Worm (Caenorhabditis elegans): ENCODE measurements around the gene ptr-1.

Gene ptr-1

DNA sequence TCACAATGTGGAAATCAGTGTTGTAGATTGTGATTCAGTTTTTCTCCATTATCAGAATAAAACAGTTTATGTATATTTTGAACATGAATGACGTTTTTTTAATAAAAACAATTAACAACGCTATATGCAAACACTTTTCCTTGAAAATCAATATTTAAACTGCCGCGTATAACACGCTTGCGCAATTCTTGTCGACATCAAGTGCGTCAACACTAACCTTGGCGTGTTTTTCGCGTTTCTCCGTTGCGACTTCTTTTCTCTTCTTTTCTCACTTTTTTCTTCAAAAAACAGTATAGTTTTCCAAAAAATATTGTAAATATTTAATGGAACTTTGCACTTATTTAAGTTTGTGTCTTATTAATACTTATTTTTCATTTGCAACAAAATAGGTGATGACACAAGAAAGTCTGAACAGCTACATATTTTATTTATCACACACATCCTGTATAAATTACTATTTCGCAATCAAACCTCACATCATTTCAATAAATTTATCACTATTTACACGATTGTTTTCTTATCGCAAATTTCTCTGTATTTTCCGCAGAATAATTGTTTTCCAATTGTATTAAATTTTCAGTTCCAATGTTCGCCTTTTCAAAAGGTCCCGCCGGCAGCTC lies 6.2 kb downstream of the ptr-1 start, which contains the start of gene spas-1 (continued):
- TF ChIP-seq ceh-6 (GFP tag; optimal IDR thresholded peaks at IDR 0.05) = peak; percentile 7
- peak; percentile 35 for TF ChIP-seq gmeb-2 (tag; optimal IDR thresholded peaks at IDR 0.05)
- no peak for TF ChIP-seq ttx-3 (tag; optimal IDR thresholded peaks at IDR 0.05)
- no peak for TF ChIP-seq T23F11.4 (GFP tag; optimal IDR thresholded peaks at IDR 0.05)
- no peak for TF ChIP-seq K02D7.2 (tag; optimal IDR thresholded peaks at IDR 0.05)
- TF ChIP-seq dve-1 (tag; optimal IDR thresholded peaks at IDR 0.05) = peak; percentile 51
- peak; percentile 82 for TF ChIP-seq ceh-34 (tag; optimal IDR thresholded peaks at IDR 0.05)
- TF ChIP-seq C38D4.7 (GFP tag; optimal IDR thresholded peaks at IDR 0.05) = peak; percentile 18
- TF ChIP-seq elt-2 (tag; optimal IDR thresholded peaks at IDR 0.05) = peak; percentile 79
- TF ChIP-seq hlh-13 (GFP tag; optimal IDR thresholded peaks at IDR 0.05) = no peak
- peak; percentile 34 for TF ChIP-seq ceh-2 (tag; optimal IDR thresholded peaks at IDR 0.05)
- TF ChIP-seq lin-11 (tag; optimal IDR thresholded peaks at IDR 0.05) = no peak
- no peak for TF ChIP-seq pros-1 (tag; optimal IDR thresholded peaks at IDR 0.05)
- peak; percentile 55 for TF ChIP-seq ceh-14 (tag; optimal IDR thresholded peaks at IDR 0.05)
- peak; percentile 75 for TF ChIP-seq tbx-2 (tag; optimal IDR thresholded peaks at IDR 0.05)
- peak; percentile 53 for TF ChIP-seq ceh-19 (GFP tag; optimal IDR thresholded peaks at IDR 0.05)
- peak; percentile 7 for TF ChIP-seq zip-5 (tag; optimal IDR thresholded peaks at IDR 0.05)
- TF ChIP-seq npax-4 (tag; optimal IDR thresholded peaks at IDR 0.05) = peak; percentile 10
- TF ChIP-seq pqm-1 (tag; optimal IDR thresholded peaks at IDR 0.05) = no peak
- TF ChIP-seq elt-4 (tag; optimal IDR thresholded peaks at IDR 0.05) = no peak
- TF ChIP-seq unc-86 (tag; optimal IDR thresholded peaks at IDR 0.05) = no peak
- TF ChIP-seq madf-2 (tag; optimal IDR thresholded peaks at IDR 0.05) = peak; percentile 8

DNA sequence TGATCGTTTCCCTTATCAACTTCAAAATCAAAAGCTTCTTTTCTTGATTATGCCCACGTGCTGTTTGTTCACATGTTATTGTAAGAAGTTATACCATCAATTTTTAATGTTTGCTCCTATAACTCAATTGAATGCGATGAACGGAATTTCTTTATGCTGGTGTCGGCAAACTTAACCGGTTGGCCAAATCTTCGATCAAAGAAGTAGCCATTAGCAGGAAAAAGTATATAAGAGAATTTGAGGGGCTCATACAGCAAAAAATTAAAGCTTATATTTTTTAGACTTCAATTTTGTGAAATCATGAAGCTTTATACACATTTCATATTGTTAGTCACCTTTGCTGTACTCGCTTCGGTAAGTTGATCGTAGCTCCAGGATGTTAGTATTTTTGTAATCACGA lies 7.7 kb downstream of the ptr-1 start, which contains the start of gene pqn-16:
TSS of gene pqn-16 (plus strand) at position 301 of the 400 bp plus-strand sequence.
- TF ChIP-seq pat-9 (tag; optimal IDR thresholded peaks at IDR 0.05) (no peak), rnt-1 (tag; optimal IDR thresholded peaks at IDR 0.05) (no peak), lim-6 (tag; optimal IDR thresholded peaks at IDR 0.05) (no peak), pax-1 (tag; optimal IDR thresholded peaks at IDR 0.05) (no peak), T23F11.4 (GFP tag; optimal IDR thresholded peaks at IDR 0.05) (no peak)

DNA sequence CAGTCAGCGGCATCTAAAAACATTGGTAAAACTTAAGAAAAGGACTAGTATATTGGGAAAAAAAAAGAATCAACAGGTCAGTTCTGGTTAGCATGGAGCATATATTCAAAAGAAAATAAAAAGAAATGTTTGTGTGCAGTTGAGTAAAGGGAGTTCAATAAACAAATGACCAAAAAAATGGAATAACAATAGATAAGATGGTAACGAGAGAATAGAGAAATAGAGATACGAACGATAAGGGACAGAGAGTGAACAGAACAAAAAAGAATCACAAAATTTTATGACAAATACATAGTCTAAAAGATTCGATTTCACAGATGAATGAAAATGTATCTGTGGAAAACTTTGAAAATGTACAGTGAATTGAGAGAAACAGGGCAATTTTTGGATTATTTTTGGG lies 8.5 kb downstream of the ptr-1 start, which contains the start of gene gad-3:
TSS of gene gad-3 (minus strand) at position 17 of the 400 bp plus-strand sequence.
- TF ChIP-seq ama-1 (optimal IDR thresholded peaks at IDR 0.05) = no peak
- no peak for TF ChIP-seq ref-2 (tag; optimal IDR thresholded peaks at IDR 0.05)
- no peak for TF ChIP-seq tbx-7 (tag; optimal IDR thresholded peaks at IDR 0.05)
- TF ChIP-seq sdc-2 (tag; optimal IDR thresholded peaks at IDR 0.05) = no peak
- TF ChIP-seq hlh-8 (tag; optimal IDR thresholded peaks at IDR 0.05) = no peak

DNA sequence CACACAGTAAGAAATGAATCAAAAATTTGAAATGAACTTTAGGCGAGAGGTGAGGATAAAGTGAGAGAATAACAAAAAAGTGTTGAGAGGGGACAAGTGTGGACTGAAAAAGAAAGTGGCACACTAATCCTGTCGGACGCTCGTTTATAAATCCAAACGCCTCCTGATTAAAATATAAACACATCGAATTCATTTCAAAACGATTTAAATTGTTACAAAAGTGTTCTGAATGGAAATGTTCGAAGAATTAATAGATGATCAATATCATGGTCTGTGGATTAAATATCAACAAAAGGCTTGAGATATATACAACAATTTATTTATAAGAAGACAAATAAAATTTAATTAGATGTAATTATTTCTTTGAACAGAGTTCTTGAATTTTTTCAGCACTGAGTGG lies 13.4 kb downstream of the ptr-1 start, which contains the start of gene B0222.11:
TSS of gene B0222.11 (minus strand) at position 101 of the 400 bp plus-strand sequence.
- no peak for TF ChIP-seq hlh-8 (tag; optimal IDR thresholded peaks at IDR 0.05)
- TF ChIP-seq ama-1 (optimal IDR thresholded peaks at IDR 0.05) = no peak
- TF ChIP-seq ceh-18 (tag; optimal IDR thresholded peaks at IDR 0.05) = no peak

DNA sequence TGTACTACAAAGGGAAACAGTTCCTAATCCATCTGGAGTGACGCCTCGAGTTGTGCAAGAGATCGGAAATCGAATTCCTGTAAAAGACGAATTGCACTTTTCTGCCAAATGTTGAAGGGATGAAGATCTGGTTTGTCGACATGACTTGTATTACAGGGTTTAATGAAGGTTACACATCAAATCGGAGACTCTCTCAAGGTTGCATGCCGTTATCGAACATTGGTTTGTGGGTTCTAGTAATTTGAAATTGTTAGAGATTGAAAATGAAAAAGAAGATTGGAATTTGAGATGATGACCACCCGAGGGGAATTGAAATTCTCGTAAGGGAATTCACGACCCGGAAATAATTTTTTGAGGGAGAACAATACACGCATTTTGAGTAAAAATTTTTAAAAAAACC lies 15.2 kb downstream of the ptr-1 start:
- no peak for TF ChIP-seq ceh-2 (tag; optimal IDR thresholded peaks at IDR 0.05)
- no peak for TF ChIP-seq ama-1 (optimal IDR thresholded peaks at IDR 0.05)
- no peak for TF ChIP-seq ceh-18 (tag; optimal IDR thresholded peaks at IDR 0.05)
- no peak for TF ChIP-seq madf-2 (tag; optimal IDR thresholded peaks at IDR 0.05)
- TF ChIP-seq hlh-15 (tag; optimal IDR thresholded peaks at IDR 0.05) = no peak
- TF ChIP-seq Y22D7AL.16 (tag; optimal IDR thresholded peaks at IDR 0.05) = no peak
- no peak for TF ChIP-seq tbx-7 (tag; optimal IDR thresholded peaks at IDR 0.05)
- no peak for TF ChIP-seq pag-3 (tag; optimal IDR thresholded peaks at IDR 0.05; ENCODE audit: borderline replicate concordance)
- no peak for TF ChIP-seq fkh-6 (tag; optimal IDR thresholded peaks at IDR 0.05)
- no peak for TF ChIP-seq ceh-45 (GFP tag; IDR thresholded peaks at IDR 0.05)
- no peak for TF ChIP-seq ahr-1 (tag; optimal IDR thresholded peaks at IDR 0.05)
- no peak for TF ChIP-seq pax-1 (tag; optimal IDR thresholded peaks at IDR 0.05)
- TF ChIP-seq ttx-3 (tag; optimal IDR thresholded peaks at IDR 0.05) = no peak
- TF ChIP-seq hlh-30 (tag; optimal IDR thresholded peaks at IDR 0.05; ENCODE audit: insufficient read depth) = no peak
- no peak for TF ChIP-seq ceh-48 (tag; optimal IDR thresholded peaks at IDR 0.05)
- no peak for TF ChIP-seq fax-1 (tag; optimal IDR thresholded peaks at IDR 0.05)
- TF ChIP-seq ceh-14 (tag; optimal IDR thresholded peaks at IDR 0.05) = no peak
- TF ChIP-seq elt-2 (tag; optimal IDR thresholded peaks at IDR 0.05) = no peak
- no peak for TF ChIP-seq nfya-1 (tag; optimal IDR thresholded peaks at IDR 0.05)
- no peak for TF ChIP-seq hlh-6 (tag; optimal IDR thresholded peaks at IDR 0.05)
